Worm (Caenorhabditis elegans): ENCODE data around the gene T09F3.4.

T09F3.4 gene

ce11 chrII:10388041-10388706 lies 7.3 kb upstream of the T09F3.4 start:
- TF ChIP-seq hmg-4 (GFP tag; optimal IDR thresholded peaks at IDR 0.05) = peak; percentile 20
- TF ChIP-seq hmbx-1 (tag; optimal IDR thresholded peaks at IDR 0.05) = peak; percentile 51
- peak; percentile 31 for TF ChIP-seq hnd-1 (tag; optimal IDR thresholded peaks at IDR 0.05)
- TF ChIP-seq pes-1 (GFP tag; IDR thresholded peaks at IDR 0.05) = peak; percentile 76
- TF ChIP-seq sea-1 (GFP tag; conservative IDR thresholded peaks at IDR 0.05) = peak; percentile 74; the same call in 1 of the 2 replicates
- peak; percentile 91 for TF ChIP-seq F13C5.2 (tag; optimal IDR thresholded peaks at IDR 0.05)
- no peak for TF ChIP-seq tra-4 (tag; optimal IDR thresholded peaks at IDR 0.05)
- no peak for TF ChIP-seq ama-1 (optimal IDR thresholded peaks at IDR 0.05)
- TF ChIP-seq scrt-1 (GFP tag; IDR thresholded peaks at IDR 0.05) = 0 out of 2 replicates have a peak, but pooled peaks have one; percentile 25
- peak; percentile 50; the same call in 1 of the 2 replicates for TF ChIP-seq flt-1 (GFP tag; IDR thresholded peaks at IDR 0.05)
- peak; percentile 20 for TF ChIP-seq ceh-36 (tag; optimal IDR thresholded peaks at IDR 0.05)
- no peak for TF ChIP-seq ets-7 (tag; optimal IDR thresholded peaks at IDR 0.05)
- TF ChIP-seq tbx-37 (GFP tag; conservative IDR thresholded peaks at IDR 0.05) = no peak
- peak; percentile 61 for TF ChIP-seq B0310.2 (tag; optimal IDR thresholded peaks at IDR 0.05)
- peak; percentile 47 for TF ChIP-seq ceh-13 (GFP tag; optimal IDR thresholded peaks at IDR 0.05)
- TF ChIP-seq aly-1 (tag; optimal IDR thresholded peaks at IDR 0.05) = no peak
- peak; percentile 72 for TF ChIP-seq tbx-11 (GFP tag; IDR thresholded peaks at IDR 0.05)

- TF ChIP-seq ama-1 (optimal IDR thresholded peaks at IDR 0.05) (no peak), tra-4 (tag; optimal IDR thresholded peaks at IDR 0.05) (no peak), ceh-13 (GFP tag; optimal IDR thresholded peaks at IDR 0.05) (no peak), flt-1 (GFP tag; IDR thresholded peaks at IDR 0.05) (no peak), sea-1 (GFP tag; conservative IDR thresholded peaks at IDR 0.05) (no peak), aly-1 (tag; optimal IDR thresholded peaks at IDR 0.05) (no peak), hnd-1 (tag; optimal IDR thresholded peaks at IDR 0.05) (no peak), F13C5.2 (tag; optimal IDR thresholded peaks at IDR 0.05) (no peak), B0310.2 (tag; optimal IDR thresholded peaks at IDR 0.05) (no peak), ets-7 (tag; optimal IDR thresholded peaks at IDR 0.05) (no peak), pes-1 (GFP tag; IDR thresholded peaks at IDR 0.05) (no peak), scrt-1 (GFP tag; IDR thresholded peaks at IDR 0.05) (no peak), hmbx-1 (tag; optimal IDR thresholded peaks at IDR 0.05) (no peak), ceh-36 (tag; optimal IDR thresholded peaks at IDR 0.05) (no peak), tbx-37 (GFP tag; conservative IDR thresholded peaks at IDR 0.05) (no peak), hmg-4 (GFP tag; optimal IDR thresholded peaks at IDR 0.05) (no peak), tbx-11 (GFP tag; IDR thresholded peaks at IDR 0.05) (no peak)
Measured at ce11 chrII:10389038-10389437, 6.5 kb upstream of the T09F3.4 start.

- no peak for TF ChIP-seq sea-1 (GFP tag; conservative IDR thresholded peaks at IDR 0.05)
- TF ChIP-seq flt-1 (GFP tag; IDR thresholded peaks at IDR 0.05) = no peak
- no peak for TF ChIP-seq ceh-13 (GFP tag; optimal IDR thresholded peaks at IDR 0.05)
- TF ChIP-seq hnd-1 (tag; optimal IDR thresholded peaks at IDR 0.05) = no peak
- TF ChIP-seq scrt-1 (GFP tag; IDR thresholded peaks at IDR 0.05) = no peak
- TF ChIP-seq ets-7 (tag; optimal IDR thresholded peaks at IDR 0.05) = no peak
- TF ChIP-seq ama-1 (optimal IDR thresholded peaks at IDR 0.05) = no peak
- TF ChIP-seq B0310.2 (tag; optimal IDR thresholded peaks at IDR 0.05) = no peak
- TF ChIP-seq tbx-11 (GFP tag; IDR thresholded peaks at IDR 0.05) = no peak
- TF ChIP-seq hmbx-1 (tag; optimal IDR thresholded peaks at IDR 0.05) = no peak
- no peak for TF ChIP-seq hmg-4 (GFP tag; optimal IDR thresholded peaks at IDR 0.05)
- no peak for TF ChIP-seq pes-1 (GFP tag; IDR thresholded peaks at IDR 0.05)
Measured at ce11 chrII:10389776-10390175, 5.7 kb upstream of the T09F3.4 start.

ce11 chrII:10390250-10390821 lies 5.2 kb upstream of the T09F3.4 start:
- TF ChIP-seq tbx-37 (GFP tag; conservative IDR thresholded peaks at IDR 0.05) (no peak), ceh-36 (tag; optimal IDR thresholded peaks at IDR 0.05) (no peak), ets-7 (tag; optimal IDR thresholded peaks at IDR 0.05) (no peak), B0310.2 (tag; optimal IDR thresholded peaks at IDR 0.05) (no peak), ceh-13 (GFP tag; optimal IDR thresholded peaks at IDR 0.05) (no peak), flt-1 (GFP tag; IDR thresholded peaks at IDR 0.05) (no peak)

- TF ChIP-seq ceh-13 (GFP tag; optimal IDR thresholded peaks at IDR 0.05) = no peak
- TF ChIP-seq B0310.2 (tag; optimal IDR thresholded peaks at IDR 0.05) = no peak
- TF ChIP-seq ceh-36 (tag; optimal IDR thresholded peaks at IDR 0.05) = no peak
- TF ChIP-seq tra-4 (tag; optimal IDR thresholded peaks at IDR 0.05) = no peak
- no peak for TF ChIP-seq sea-1 (GFP tag; conservative IDR thresholded peaks at IDR 0.05)
- TF ChIP-seq tbx-11 (GFP tag; IDR thresholded peaks at IDR 0.05) = no peak
- TF ChIP-seq aly-1 (tag; optimal IDR thresholded peaks at IDR 0.05) = no peak
- no peak for TF ChIP-seq pes-1 (GFP tag; IDR thresholded peaks at IDR 0.05)
- TF ChIP-seq hnd-1 (tag; optimal IDR thresholded peaks at IDR 0.05) = no peak
- no peak for TF ChIP-seq ets-7 (tag; optimal IDR thresholded peaks at IDR 0.05)
- TF ChIP-seq flt-1 (GFP tag; IDR thresholded peaks at IDR 0.05) = no peak
- TF ChIP-seq ama-1 (optimal IDR thresholded peaks at IDR 0.05) = no peak
- no peak for TF ChIP-seq hmbx-1 (tag; optimal IDR thresholded peaks at IDR 0.05)
- no peak for TF ChIP-seq tbx-37 (GFP tag; conservative IDR thresholded peaks at IDR 0.05)
Measured at ce11 chrII:10390854-10391253, 4.7 kb upstream of the T09F3.4 start, which contains the start of the genes T09F3.2 and T09F3.7. T09F3.2 (plus strand) TSS chrII:10391154. T09F3.7 (plus strand) TSS chrII:10391168.

- TF ChIP-seq pes-1 (GFP tag; IDR thresholded peaks at IDR 0.05) = no peak
- TF ChIP-seq tra-4 (tag; optimal IDR thresholded peaks at IDR 0.05) = no peak
Measured at ce11 chrII:10393282-10394179, 2.0 kb upstream of the T09F3.4 start, which contains the start of gene gpd-1. gpd-1 (plus strand) TSS chrII:10394129.

Measured in whole organism, early embryonic.